Worm (Caenorhabditis elegans): Measurements from ENCODE around the gene M163.11.
A peak's percentile ranks its signal among the peaks of the same experiment; 100 is the strongest.

M163.11 gene

DNA sequence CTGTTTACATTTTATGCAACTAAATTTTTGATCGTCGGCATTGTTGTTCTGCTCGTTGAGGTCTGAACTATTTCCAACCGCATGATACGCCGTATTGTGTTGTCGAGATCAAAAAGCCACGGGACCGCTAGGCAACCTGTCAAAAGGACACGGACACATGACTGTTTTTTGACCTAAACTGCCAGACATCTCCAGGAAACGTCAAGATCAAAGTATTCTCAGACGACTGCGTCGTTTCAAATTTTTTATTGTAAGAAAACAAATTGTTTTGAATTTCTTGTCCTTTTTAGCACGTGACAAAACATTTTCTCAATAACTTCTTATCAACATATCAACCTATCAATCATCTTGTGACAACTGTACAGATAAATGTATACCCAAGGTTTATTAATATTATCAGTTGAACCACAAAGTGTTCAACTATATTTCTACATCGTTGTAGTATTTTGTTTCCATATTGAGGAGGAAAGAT, 23.0 kb downstream of the M163.11 start (continued):
- TF ChIP-seq ztf-11 (tag; optimal IDR thresholded peaks at IDR 0.05) = no peak
- TF ChIP-seq nhr-28 (tag; optimal IDR thresholded peaks at IDR 0.05) = no peak
- TF ChIP-seq snpc-4 (tag; optimal IDR thresholded peaks at IDR 0.05) = no peak
- no peak for TF ChIP-seq hmg-11 (tag; optimal IDR thresholded peaks at IDR 0.05)
- TF ChIP-seq jun-1 (tag; optimal IDR thresholded peaks at IDR 0.05) = peak; percentile 87
- peak; percentile 83 for TF ChIP-seq pqm-1 (tag; optimal IDR thresholded peaks at IDR 0.05)
- TF ChIP-seq tbx-2 (tag; optimal IDR thresholded peaks at IDR 0.05) = no peak

DNA sequence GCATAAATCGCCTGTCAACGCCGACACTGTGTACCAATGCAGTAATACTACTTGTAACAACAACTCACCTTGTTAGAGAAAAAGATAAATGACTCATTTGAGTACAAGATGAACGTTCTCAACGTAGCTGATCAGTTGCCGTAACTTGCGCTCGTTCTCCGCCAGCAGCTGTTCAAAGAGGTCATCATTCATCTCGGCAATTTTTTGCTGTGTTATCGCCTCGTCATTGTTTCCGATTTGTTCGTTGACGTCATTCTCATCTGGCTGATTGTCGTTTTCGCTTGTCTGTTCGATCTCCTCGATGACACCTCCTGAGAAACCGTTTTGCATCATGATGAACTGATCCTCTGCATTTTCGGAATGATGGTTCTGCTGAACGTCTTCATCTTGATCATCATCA, 24.1 kb downstream of the M163.11 start:
- TF ChIP-seq lin-39 (tag; optimal IDR thresholded peaks at IDR 0.05) (peak; percentile 23), fkh-2 (tag; optimal IDR thresholded peaks at IDR 0.05) (no peak), egl-5 (tag; optimal IDR thresholded peaks at IDR 0.05) (no peak), nhr-25 (tag; optimal IDR thresholded peaks at IDR 0.05) (peak; percentile 74), skn-1 (tag; optimal IDR thresholded peaks at IDR 0.05) (no peak), zag-1 (tag; optimal IDR thresholded peaks at IDR 0.05) (no peak), elt-2 (tag; optimal IDR thresholded peaks at IDR 0.05) (no peak), nhr-67 (tag; optimal IDR thresholded peaks at IDR 0.05) (no peak), nhr-43 (tag; optimal IDR thresholded peaks at IDR 0.05; ENCODE audit: poor library complexity, severe bottlenecking) (peak; percentile 17), snpc-4 (tag; optimal IDR thresholded peaks at IDR 0.05) (no peak), nhr-23 (tag; optimal IDR thresholded peaks at IDR 0.05) (peak; percentile 69), elt-1 (tag; optimal IDR thresholded peaks at IDR 0.05) (peak; percentile 42), ceh-82 (tag; optimal IDR thresholded peaks at IDR 0.05) (no peak)

DNA sequence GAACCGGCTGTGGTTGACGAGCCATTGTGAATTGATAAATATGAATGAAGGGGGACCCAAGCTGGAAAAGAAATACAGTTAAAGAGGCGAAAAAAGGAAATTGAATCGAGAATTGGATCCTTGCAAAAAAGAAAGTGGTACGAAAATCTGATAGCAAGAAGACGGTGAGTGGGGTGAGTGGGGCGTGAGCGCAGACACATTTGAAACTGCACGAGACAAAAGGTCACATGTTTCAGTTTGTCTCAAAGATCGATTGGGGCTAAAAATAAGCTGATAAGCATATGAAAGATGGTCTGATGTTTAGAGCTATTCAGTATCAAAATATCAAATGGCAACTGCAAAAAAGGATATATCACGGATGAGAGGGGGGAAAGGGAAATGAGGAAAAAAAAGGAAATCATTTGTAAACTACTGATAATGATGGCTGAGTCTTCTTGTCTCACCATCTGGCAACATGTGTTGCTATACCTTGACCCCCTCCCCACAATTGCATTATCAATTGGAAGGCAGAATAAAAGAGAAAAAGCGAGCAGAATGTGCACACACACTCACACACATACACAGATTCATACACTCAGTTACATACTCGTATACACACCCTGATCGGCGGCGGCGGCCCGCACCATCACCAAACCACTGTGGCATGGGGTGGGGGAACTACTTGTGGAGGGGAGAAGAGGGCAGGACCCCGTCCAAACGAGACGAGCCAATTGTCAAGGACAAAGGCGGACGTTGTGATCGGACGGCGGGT, 24.8 kb downstream of the M163.11 start, which contains the start of gene M163.1:
TSS of gene M163.1 (minus strand) at position 25 of the 751 bp plus-strand sequence.
- TF ChIP-seq lin-39 (tag; optimal IDR thresholded peaks at IDR 0.05) (peak; percentile 16), nhr-25 (tag; optimal IDR thresholded peaks at IDR 0.05) (peak; percentile 55), elt-2 (tag; optimal IDR thresholded peaks at IDR 0.05) (peak; percentile 45), nfya-1 (tag; optimal IDR thresholded peaks at IDR 0.05; ENCODE audit: insufficient read depth) (peak; percentile 0), nhr-77 (tag; optimal IDR thresholded peaks at IDR 0.05) (no peak), eor-1 (tag; optimal IDR thresholded peaks at IDR 0.05) (no peak), daf-12 (tag; optimal IDR thresholded peaks at IDR 0.05) (no peak), nhr-12 (tag; optimal IDR thresholded peaks at IDR 0.05) (no peak), nhr-28 (tag; optimal IDR thresholded peaks at IDR 0.05) (no peak), pqm-1 (tag; optimal IDR thresholded peaks at IDR 0.05) (peak; percentile 13), mdl-1 (tag; optimal IDR thresholded peaks at IDR 0.05) (peak; percentile 21), ztf-11 (tag; optimal IDR thresholded peaks at IDR 0.05) (no peak)

DNA sequence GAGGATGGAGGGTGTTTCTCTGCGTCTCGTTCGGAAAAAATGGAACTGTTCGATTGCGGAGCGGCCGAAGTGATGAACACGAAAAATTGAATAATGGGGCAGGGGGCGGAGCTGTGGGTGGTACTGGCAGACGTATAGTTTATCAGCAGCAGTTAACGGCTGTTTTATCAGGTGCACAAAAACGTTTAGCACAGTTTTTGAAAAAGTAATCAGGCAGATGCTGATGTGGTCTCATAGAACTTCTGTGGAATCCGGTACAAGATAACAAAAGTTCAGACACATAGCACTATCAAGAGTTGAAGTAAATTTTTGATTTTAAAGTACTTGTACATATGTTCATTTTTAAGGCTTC, 25.3 kb downstream of the M163.11 start:
- TF ChIP-seq zag-1 (tag; optimal IDR thresholded peaks at IDR 0.05) (no peak), nhr-43 (tag; optimal IDR thresholded peaks at IDR 0.05; ENCODE audit: poor library complexity, severe bottlenecking) (no peak), ZK546.5 (tag; optimal IDR thresholded peaks at IDR 0.05) (no peak), nhr-77 (tag; optimal IDR thresholded peaks at IDR 0.05) (no peak), lin-39 (tag; optimal IDR thresholded peaks at IDR 0.05) (no peak), elt-2 (tag; optimal IDR thresholded peaks at IDR 0.05) (peak; percentile 87), pqm-1 (tag; optimal IDR thresholded peaks at IDR 0.05) (peak; percentile 40), jun-1 (tag; optimal IDR thresholded peaks at IDR 0.05) (peak; percentile 34), ztf-4 (tag; optimal IDR thresholded peaks at IDR 0.05) (no peak), pha-4 (tag; optimal IDR thresholded peaks at IDR 0.05) (no peak)

DNA sequence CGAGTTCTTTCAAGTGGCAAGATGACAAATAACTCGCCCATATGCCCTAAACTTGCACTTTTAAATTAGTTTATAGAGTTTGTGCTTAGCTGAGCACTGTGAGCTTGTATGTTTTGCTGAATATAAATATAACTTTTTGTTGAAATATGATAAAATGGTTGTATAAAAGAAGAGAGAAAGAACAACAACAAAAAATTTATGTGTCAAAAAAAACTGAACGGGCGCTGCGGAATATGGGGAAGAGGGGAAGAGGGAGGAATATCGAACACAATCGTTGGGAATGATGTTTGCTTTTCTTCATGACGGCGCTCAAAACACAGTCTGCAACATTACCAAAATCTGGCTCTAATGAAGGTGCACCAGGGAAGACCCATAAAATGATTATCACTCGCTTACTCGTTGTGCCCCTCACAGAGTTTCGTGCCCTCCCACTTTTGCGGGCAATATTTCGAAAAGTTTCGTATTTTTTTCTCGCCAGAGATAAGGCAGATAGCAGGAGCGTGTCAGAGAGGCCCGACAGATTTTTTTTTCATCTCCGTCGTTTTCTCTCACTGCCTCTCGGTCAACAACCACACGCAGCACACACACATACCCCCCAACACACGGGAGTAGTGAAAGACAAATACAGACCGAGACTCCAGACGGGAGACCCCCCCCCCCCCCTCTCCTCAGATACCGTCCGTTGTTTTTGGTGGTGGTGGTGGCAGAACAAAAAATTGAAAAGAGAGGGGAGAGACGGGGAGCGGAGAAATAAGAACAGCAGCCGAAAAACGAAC, 26.6 kb downstream of the M163.11 start:
- TF ChIP-seq eor-1 (tag; optimal IDR thresholded peaks at IDR 0.05) = no peak
- peak; percentile 33 for TF ChIP-seq R02D3.7 (tag; optimal IDR thresholded peaks at IDR 0.05)
- no peak for TF ChIP-seq lin-39 (tag; optimal IDR thresholded peaks at IDR 0.05)
- no peak for TF ChIP-seq nhr-11 (tag; optimal IDR thresholded peaks at IDR 0.05)
- no peak for TF ChIP-seq nhr-43 (tag; optimal IDR thresholded peaks at IDR 0.05; ENCODE audit: poor library complexity, severe bottlenecking)
- no peak for TF ChIP-seq ceh-82 (tag; optimal IDR thresholded peaks at IDR 0.05)
- no peak for TF ChIP-seq nhr-28 (tag; optimal IDR thresholded peaks at IDR 0.05)
- no peak for TF ChIP-seq ama-1 (optimal IDR thresholded peaks at IDR 0.05)
- no peak for TF ChIP-seq unc-62 (GFP tag; optimal IDR thresholded peaks at IDR 0.05)
- no peak for TF ChIP-seq ztf-4 (tag; optimal IDR thresholded peaks at IDR 0.05)
- TF ChIP-seq pqm-1 (tag; optimal IDR thresholded peaks at IDR 0.05) = peak; percentile 66
- no peak for TF ChIP-seq egl-5 (tag; optimal IDR thresholded peaks at IDR 0.05)
- no peak for TF ChIP-seq lsy-12 (tag; optimal IDR thresholded peaks at IDR 0.05)
- no peak for TF ChIP-seq unc-39 (tag; optimal IDR thresholded peaks at IDR 0.05)
- TF ChIP-seq aly-2 (tag; optimal IDR thresholded peaks at IDR 0.05) = no peak
- peak; percentile 35 for TF ChIP-seq hmg-11 (tag; optimal IDR thresholded peaks at IDR 0.05)
- no peak for TF ChIP-seq zag-1 (tag; optimal IDR thresholded peaks at IDR 0.05)
- no peak for TF ChIP-seq lin-15B (tag; optimal IDR thresholded peaks at IDR 0.05)
- no peak for TF ChIP-seq nhr-12 (tag; optimal IDR thresholded peaks at IDR 0.05)
- TF ChIP-seq ztf-11 (tag; optimal IDR thresholded peaks at IDR 0.05) = no peak
- TF ChIP-seq ceh-28 (tag; optimal IDR thresholded peaks at IDR 0.05) = no peak
- no peak for TF ChIP-seq sea-2 (GFP tag; optimal IDR thresholded peaks at IDR 0.05)
- TF ChIP-seq egl-27 (tag; optimal IDR thresholded peaks at IDR 0.05) = peak; percentile 50
- TF ChIP-seq nhr-76 (tag; optimal IDR thresholded peaks at IDR 0.05) = no peak
- TF ChIP-seq nfya-1 (tag; optimal IDR thresholded peaks at IDR 0.05; ENCODE audit: insufficient read depth) = no peak
- no peak for TF ChIP-seq ZK546.5 (tag; optimal IDR thresholded peaks at IDR 0.05)
